Worm (Caenorhabditis elegans) whole organism, L4/young adult: ENCODE data around the gene grd-8.

Source experiments
- W03F9.2 ChIP-seq: fragments of 150-350 bp; optimal IDR thresholded peaks from 2 replicates; lab custom pipeline; 2014; ENCODE audit warnings: missing biosample characterization, missing genetic modification characterization
- dao-5 ChIP-seq: sonication (generic microtip); optimal IDR thresholded peaks from 2 replicates; lab custom pipeline; 2016; ENCODE audit warnings: missing genotype, missing genetic modification characterization, moderate library complexity, missing compliant biosample characterization
- him-1 ChIP-seq: sonication (generic microtip); optimal IDR thresholded peaks from 2 replicates; lab custom pipeline; 2016; ENCODE audit warnings: missing genotype, missing genetic modification reagents, missing genetic modification characterization, missing compliant biosample characterization

DNA sequence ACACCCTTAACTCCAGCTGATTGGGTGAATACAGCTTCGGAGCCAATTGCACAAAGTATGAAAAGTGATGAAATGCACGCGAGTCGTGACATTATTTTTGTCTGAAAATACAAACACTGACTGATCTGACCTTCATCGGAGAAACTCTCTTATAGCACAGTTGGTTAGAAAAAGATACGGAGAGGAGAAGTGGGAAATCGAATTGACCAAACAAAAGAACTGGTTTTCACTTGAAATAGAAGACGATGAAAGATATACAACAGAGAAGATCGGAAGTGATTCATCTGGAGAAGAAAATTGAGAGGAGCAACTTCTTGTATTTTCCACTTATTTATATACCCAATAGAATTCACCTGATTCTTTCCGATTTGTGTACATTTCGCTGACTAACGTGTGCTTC lies 4.5 kb upstream of the grd-8 start, which contains the start of gene ttr-33:
- TF ChIP-seq dao-5 (tag; lab: Kevin White, UChicago) (no peak), him-1 (tag; lab: Kevin White, UChicago) (no peak), W03F9.2 (tag; lab: Kevin White, UChicago) (no peak)
